Worm (Caenorhabditis elegans) whole organism, young adult: ENCODE measurements around the gene F18G5.1.
A peak's percentile ranks its signal among the peaks of the same experiment; 100 is the strongest.

ENCODE experiments used
- B0035.1 ChIP-seq: sonication (generic microtip); optimal IDR thresholded peaks from 2 replicates; lab custom pipeline; 2016; ENCODE audit warnings: missing genetic modification characterization, mild to moderate bottlenecking, missing compliant biosample characterization, missing genotype, missing genetic modification reagents
- B0336.3 ChIP-seq: fragments of 200-800 bp; sonication (Bioruptor generic); IDR thresholded peaks from 2 replicates; pipeline ENCODE4 v1.3.6; 2022; ENCODE audit warnings: missing genetic modification characterization, missing compliant biosample characterization
- D2030.7 ChIP-seq: fragments of 200-800 bp; sonication (Bioruptor generic); IDR thresholded peaks from 2 replicates; pipeline ENCODE4 v1.3.6; 2022; ENCODE audit warnings: missing genetic modification reagents, missing genetic modification characterization, missing compliant biosample characterization
- F10E7.11 ChIP-seq: sonication (generic microtip); optimal IDR thresholded peaks from 2 replicates; lab custom pipeline; 2017; ENCODE audit warnings: mild to moderate bottlenecking, missing genetic modification characterization, moderate library complexity, missing compliant biosample characterization
- F23B12.7 ChIP-seq: sonication (generic microtip); optimal IDR thresholded peaks from 2 replicates; lab custom pipeline; 2017; ENCODE audit warnings: missing genetic modification characterization, mild to moderate bottlenecking, missing compliant biosample characterization, antibody characterized with exemption, moderate library complexity; ENCODE audit not compliant: insufficient read depth
- F55B11.4 ChIP-seq: sonication (generic microtip); optimal IDR thresholded peaks from 2 replicates; lab custom pipeline; 2016; ENCODE audit warnings: missing compliant biosample characterization, missing genetic modification characterization, borderline replicate concordance; ENCODE audit not compliant: insufficient read depth
- K12H6.12 ChIP-seq: fragments of 200-800 bp; sonication (Bioruptor generic); optimal IDR thresholded peaks from 2 replicates; lab custom pipeline; 2018; ENCODE audit warnings: mild to moderate bottlenecking, missing genetic modification characterization, missing compliant biosample characterization
- ZK185.1 ChIP-seq: sonication (generic microtip); optimal IDR thresholded peaks from 2 replicates; lab custom pipeline; 2016; ENCODE audit warnings: mild to moderate bottlenecking, missing genetic modification characterization, missing compliant biosample characterization; ENCODE audit not compliant: poor library complexity, severe bottlenecking
- akir-1 ChIP-seq: fragments of 200-800 bp; sonication (Bioruptor generic); optimal IDR thresholded peaks from 2 replicates; lab custom pipeline; 2018; ENCODE audit warnings: mild to moderate bottlenecking, missing genetic modification characterization, moderate library complexity, missing compliant biosample characterization
- aptf-3 ChIP-seq: fragments of 200-800 bp; sonication (Bioruptor generic); IDR thresholded peaks from 2 replicates; pipeline ENCODE4 v1.3.6; 2022; ENCODE audit warnings: missing genetic modification characterization, missing compliant biosample characterization
- atf-7 ChIP-seq: sonication (generic microtip); optimal IDR thresholded peaks from 2 replicates; lab custom pipeline; 2017; ENCODE audit warnings: mild to moderate bottlenecking, missing genetic modification characterization, missing compliant biosample characterization
- attf-5 ChIP-seq: fragments of 200-800 bp; sonication (Bioruptor generic); optimal IDR thresholded peaks from 2 replicates; lab custom pipeline; 2018; ENCODE audit warnings: mild to moderate bottlenecking, missing genetic modification characterization, missing compliant biosample characterization
- cebp-2 ChIP-seq: fragments of 200-800 bp; sonication (Bioruptor generic); IDR thresholded peaks from 2 replicates; pipeline ENCODE4 v1.3.6; 2022; ENCODE audit warnings: missing genetic modification characterization, missing compliant biosample characterization
- ceh-100 ChIP-seq: fragments of 200-800 bp; sonication (Bioruptor generic); IDR thresholded peaks from 2 replicates; pipeline ENCODE4 v1.3.6; 2022; ENCODE audit warnings: missing genetic modification reagents, missing genetic modification characterization, missing compliant biosample characterization
- ceh-91 ChIP-seq: fragments of 200-800 bp; sonication (Bioruptor generic); IDR thresholded peaks from 2 replicates; pipeline ENCODE4 v1.3.6; 2022; ENCODE audit warnings: missing genetic modification reagents, missing genetic modification characterization, missing compliant biosample characterization
- efl-1 ChIP-seq: fragments of 150-350 bp; optimal IDR thresholded peaks from 2 replicates; lab custom pipeline; 2014; ENCODE audit warnings: missing biosample characterization, missing genetic modification reagents, missing genetic modification characterization
- egl-44 ChIP-seq: fragments of 200-800 bp; sonication (Bioruptor generic); IDR thresholded peaks from 2 replicates; pipeline ENCODE4 v1.3.6; 2022; ENCODE audit warnings: missing genetic modification reagents, missing genetic modification characterization, missing compliant biosample characterization
- ets-4 ChIP-seq: fragments of 200-800 bp; sonication (Bioruptor generic); optimal IDR thresholded peaks from 2 replicates; lab custom pipeline; 2018; ENCODE audit warnings: mild to moderate bottlenecking, missing genetic modification characterization, missing compliant biosample characterization
- hlh-12 ChIP-seq: sonication (generic microtip); optimal IDR thresholded peaks from 2 replicates; lab custom pipeline; 2016; ENCODE audit warnings: missing genetic modification characterization, missing compliant biosample characterization
- hlh-26 ChIP-seq: fragments of 200-800 bp; sonication (Bioruptor generic); conservative IDR thresholded peaks from 2 replicates; pipeline ENCODE4 v1.3.6; 2022; ENCODE audit warnings: missing genetic modification reagents, missing genetic modification characterization, missing compliant biosample characterization
- hmg-1.2 ChIP-seq: fragments of 200-800 bp; sonication (Bioruptor generic); IDR thresholded peaks from 2 replicates; pipeline ENCODE4 v1.3.6; 2022; ENCODE audit warnings: missing genetic modification reagents, missing genetic modification characterization, missing compliant biosample characterization
- lag-1 ChIP-seq: fragments of 200-800 bp; sonication (Bioruptor generic); IDR thresholded peaks from 2 replicates; pipeline ENCODE4 v1.3.6; 2022; ENCODE audit warnings: missing genetic modification reagents, missing genetic modification characterization, missing compliant biosample characterization
- let-607 ChIP-seq, 2 experiments: fragments of 200-800 bp in 1 of 2; sonication (Bioruptor generic) in 1 of 2; sonication (generic microtip) in 1 of 2; optimal IDR thresholded peaks; 2 replicates each; lab custom pipeline; 2016 to 2018; ENCODE audit warnings: mild to moderate bottlenecking in 2 of 2, missing compliant biosample characterization in 2 of 2, missing genetic modification characterization in 2 of 2, moderate library complexity in 2 of 2, missing genotype in 1 of 2
- lsy-27 ChIP-seq: sonication (generic microtip); optimal IDR thresholded peaks from 2 replicates; lab custom pipeline; 2017; ENCODE audit warnings: missing genetic modification characterization, mild to moderate bottlenecking, missing compliant biosample characterization, antibody characterized with exemption, missing genotype, borderline replicate concordance; ENCODE audit not compliant: insufficient read depth
- mes-4 ChIP-seq: sonication (generic microtip); optimal IDR thresholded peaks from 2 replicates; lab custom pipeline; 2016; ENCODE audit warnings: missing genotype, missing genetic modification characterization, missing compliant biosample characterization
- nfyb-1 ChIP-seq: fragments of 200-800 bp; sonication (Bioruptor generic); IDR thresholded peaks from 2 replicates; pipeline ENCODE4 v1.3.6; 2022; ENCODE audit warnings: missing genetic modification reagents, missing genetic modification characterization, missing compliant biosample characterization
- nhr-179 ChIP-seq: sonication (generic microtip); optimal IDR thresholded peaks from 2 replicates; lab custom pipeline; 2016; ENCODE audit warnings: mild to moderate bottlenecking, missing genetic modification characterization, missing compliant biosample characterization
- nhr-80 ChIP-seq: sonication (generic microtip); optimal IDR thresholded peaks from 2 replicates; lab custom pipeline; 2016; ENCODE audit warnings: missing genetic modification characterization, missing compliant biosample characterization
- nhr-90 ChIP-seq: sonication (generic microtip); optimal IDR thresholded peaks from 2 replicates; lab custom pipeline; 2016; ENCODE audit warnings: missing genotype, mild to moderate bottlenecking, missing genetic modification characterization, missing compliant biosample characterization
- pbrm-1 ChIP-seq: fragments of 200-800 bp; sonication (Bioruptor generic); IDR thresholded peaks from 2 replicates; pipeline ENCODE4 v1.3.6; 2022; ENCODE audit warnings: missing genetic modification reagents, missing genetic modification characterization, missing compliant biosample characterization
- repo-1 ChIP-seq: sonication (generic microtip); optimal IDR thresholded peaks from 2 replicates; lab custom pipeline; 2017; ENCODE audit warnings: mild to moderate bottlenecking, missing genetic modification characterization, missing compliant biosample characterization
- rpc-1 ChIP-seq, 2 experiments: fragments of 150-350 bp in 1 of 2; sonication (generic microtip) in 1 of 2; optimal IDR thresholded peaks; 2 replicates each; lab custom pipeline; 2014 to 2018; ENCODE audit warnings: missing biosample characterization in 1 of 2, missing genetic modification characterization in 1 of 2, missing genetic modification reagents in 1 of 2, missing genotype in 1 of 2
- sea-2 ChIP-seq: fragments of 200-800 bp; sonication (Bioruptor generic); IDR thresholded peaks from 2 replicates; pipeline ENCODE4 v1.3.6; 2022; ENCODE audit warnings: missing genetic modification characterization, missing compliant biosample characterization
- snpc-1.1 ChIP-seq: sonication (generic microtip); optimal IDR thresholded peaks from 2 replicates; lab custom pipeline; 2017; ENCODE audit warnings: missing genetic modification characterization, mild to moderate bottlenecking, missing compliant biosample characterization, antibody characterized with exemption, moderate library complexity, missing genotype, missing genetic modification reagents; ENCODE audit not compliant: insufficient read depth
- snpc-3.4 ChIP-seq: sonication (generic microtip); optimal IDR thresholded peaks from 2 replicates; lab custom pipeline; 2017; ENCODE audit warnings: missing genetic modification characterization, mild to moderate bottlenecking, missing compliant biosample characterization, antibody characterized with exemption, moderate library complexity, missing genotype, missing genetic modification reagents
- tlf-1 ChIP-seq: fragments of 200-800 bp; sonication (Bioruptor generic); optimal IDR thresholded peaks from 2 replicates; lab custom pipeline; 2018; ENCODE audit warnings: mild to moderate bottlenecking, missing genetic modification characterization, missing compliant biosample characterization
- zim-3 ChIP-seq: sonication (generic microtip); optimal IDR thresholded peaks from 2 replicates; lab custom pipeline; 2017; ENCODE audit warnings: mild to moderate bottlenecking, missing genetic modification characterization, moderate library complexity, missing compliant biosample characterization
- ztf-22 ChIP-seq: fragments of 200-800 bp; sonication (Bioruptor generic); optimal IDR thresholded peaks from 2 replicates; lab custom pipeline; 2018; ENCODE audit warnings: mild to moderate bottlenecking, missing genetic modification characterization, moderate library complexity, missing compliant biosample characterization
- ztf-25 ChIP-seq: fragments of 200-800 bp; sonication (Bioruptor generic); IDR thresholded peaks from 2 replicates; pipeline ENCODE4 v1.3.6; 2022; ENCODE audit warnings: missing genetic modification reagents, missing genetic modification characterization, missing compliant biosample characterization
- ztf-26 ChIP-seq: sonication (generic microtip); optimal IDR thresholded peaks from 2 replicates; lab custom pipeline; 2017; ENCODE audit warnings: missing genetic modification characterization, missing compliant biosample characterization
- ztf-28 ChIP-seq: fragments of 200-800 bp; sonication (Bioruptor generic); IDR thresholded peaks from 2 replicates; pipeline ENCODE4 v1.3.6; 2022; ENCODE audit warnings: missing genetic modification reagents, missing genetic modification characterization, missing compliant biosample characterization
- ztf-3 ChIP-seq: fragments of 200-800 bp; sonication (Bioruptor generic); optimal IDR thresholded peaks from 2 replicates; lab custom pipeline; 2018; ENCODE audit warnings: mild to moderate bottlenecking, missing genetic modification characterization, missing compliant biosample characterization

Gene F18G5.1

DNA sequence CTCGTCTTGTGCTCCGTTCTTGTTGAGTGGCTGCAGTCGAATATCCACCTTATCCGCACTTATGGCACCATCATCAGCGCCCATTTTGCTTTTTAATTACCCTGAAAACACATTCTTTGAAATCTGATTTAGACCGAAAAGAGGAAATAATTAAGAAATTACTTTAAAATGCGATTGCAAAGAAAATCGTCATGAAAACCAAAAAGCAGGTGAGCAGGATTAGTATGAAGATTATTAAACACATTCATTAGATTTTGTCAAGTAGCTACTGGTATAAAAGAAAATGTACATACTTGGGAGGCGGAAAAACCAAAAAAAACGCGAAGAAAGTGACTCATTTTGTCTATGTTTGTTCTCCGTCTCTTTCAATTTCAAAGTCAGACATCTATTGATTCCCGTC lies 11.1 kb downstream of the F18G5.1 start, which contains the start of gene B0416.5:
Gene B0416.5, minus strand, starts transcription at position 101 of the 400 bp plus-strand sequence.
- no peak for TF ChIP-seq K12H6.12
- no peak for TF ChIP-seq efl-1 (GFP tag; lab: Kevin White, UChicago)
- TF ChIP-seq cebp-2 (GFP tag; lab: Robert Waterston, UW) = no peak
- no peak for TF ChIP-seq hlh-26 (GFP tag; lab: Robert Waterston, UW)
- TF ChIP-seq egl-44 (GFP tag; lab: Robert Waterston, UW) = no peak
- TF ChIP-seq ztf-28 (GFP tag; lab: Robert Waterston, UW) = no peak
- TF ChIP-seq snpc-3.4 (tag; lab: Kevin White, UChicago) = no peak
- no peak for TF ChIP-seq lag-1

DNA sequence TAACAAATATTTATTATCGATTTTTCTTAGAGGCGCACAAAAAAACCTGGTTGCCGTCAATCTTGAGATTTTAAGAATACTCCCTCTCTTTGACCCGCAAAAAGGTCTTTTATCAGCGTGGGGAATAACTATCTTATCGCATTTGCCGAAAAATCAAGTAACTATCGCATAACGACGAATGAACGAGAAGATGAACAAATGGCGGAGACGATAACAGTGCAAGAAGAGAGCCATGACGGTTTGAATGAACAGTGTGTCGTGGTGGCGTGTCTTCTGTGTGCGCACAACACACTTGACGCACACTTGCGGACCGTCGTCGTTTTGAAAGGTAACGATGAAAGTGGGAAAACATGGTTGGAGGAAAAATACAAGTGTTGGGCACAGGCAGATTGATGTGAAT lies 12.2 kb downstream of the F18G5.1 start:
- no peak for TF ChIP-seq hlh-12 (tag; lab: Kevin White, UChicago)
- TF ChIP-seq ztf-3 (GFP tag; lab: Kevin White, UChicago) = no peak
- TF ChIP-seq rpc-1 (optimal IDR thresholded peaks at IDR 0.05; lab: Kevin White, UChicago) = no peak
- TF ChIP-seq rpc-1 (tag; optimal IDR thresholded peaks at IDR 0.05; lab: Kevin White, UChicago) = no peak
- TF ChIP-seq ceh-100 (GFP tag; lab: Robert Waterston, UW) = no peak
- TF ChIP-seq ZK185.1 (tag; lab: Kevin White, UChicago) = peak; percentile 8
- TF ChIP-seq tlf-1 (GFP tag; lab: Kevin White, UChicago) = no peak
- TF ChIP-seq lsy-27 = no peak
- TF ChIP-seq nfyb-1 (GFP tag; lab: Robert Waterston, UW) = 0 out of 2 replicates have a peak, but pooled peaks have one; percentile 17
- peak; percentile 65 to 84 for TF ChIP-seq let-607 (tag; optimal IDR thresholded peaks at IDR 0.05; lab: Kevin White, UChicago)
- TF ChIP-seq sea-2 (GFP tag; lab: Robert Waterston, UW) = no peak
- peak; percentile 47 for TF ChIP-seq atf-7 (tag; lab: Kevin White, UChicago)
- peak; percentile 51 for TF ChIP-seq ets-4
- no peak for TF ChIP-seq nhr-179 (tag; lab: Kevin White, UChicago)
- TF ChIP-seq F23B12.7 (tag; lab: Kevin White, UChicago) = no peak
- TF ChIP-seq attf-5 (GFP tag; lab: Kevin White, UChicago) = peak; percentile 22
- no peak for TF ChIP-seq pbrm-1 (GFP tag; lab: Robert Waterston, UW)
- TF ChIP-seq B0336.3 (GFP tag; lab: Robert Waterston, UW) = no peak
- peak; percentile 95 for TF ChIP-seq nhr-80 (tag; lab: Kevin White, UChicago)
- TF ChIP-seq ztf-22 (GFP tag; lab: Kevin White, UChicago) = peak; percentile 1
- no peak for TF ChIP-seq ztf-28 (GFP tag; lab: Robert Waterston, UW)
- peak; percentile 30; the same call in 1 of the 2 replicates for TF ChIP-seq hmg-1.2 (GFP tag; lab: Robert Waterston, UW)
- TF ChIP-seq nhr-90 (tag; lab: Kevin White, UChicago) = no peak
- TF ChIP-seq ztf-26 (tag; lab: Kevin White, UChicago) = peak; percentile 14

DNA sequence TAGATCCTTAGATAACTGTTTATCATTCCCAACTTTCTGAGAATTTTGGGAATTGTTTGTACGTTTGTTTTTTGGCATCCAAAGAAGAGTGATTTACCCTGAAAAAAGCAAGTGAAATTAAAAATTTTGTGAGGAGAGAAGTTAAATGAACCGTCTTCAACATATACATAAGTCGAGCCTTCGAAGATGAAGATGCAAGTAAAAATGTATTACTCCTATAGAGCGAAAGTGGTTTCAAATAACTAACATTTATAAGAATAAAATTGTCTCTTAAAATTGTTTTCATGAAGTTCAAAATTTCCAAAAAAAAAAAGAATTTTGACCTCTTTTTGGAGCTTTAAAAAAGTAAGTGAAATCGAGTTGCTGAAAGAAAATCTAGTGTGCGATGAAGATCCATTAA lies 14.9 kb downstream of the F18G5.1 start, which contains the start of gene B0416.10:
Gene B0416.10, minus strand, starts transcription at position 101 of the 400 bp plus-strand sequence.
- TF ChIP-seq D2030.7 (GFP tag; lab: Robert Waterston, UW) (no peak), ztf-25 (no peak), zim-3 (no peak), ZK185.1 (tag; lab: Kevin White, UChicago) (no peak), snpc-1.1 (tag; lab: Kevin White, UChicago) (no peak), aptf-3 (GFP tag; lab: Robert Waterston, UW) (no peak), B0035.1 (tag; lab: Kevin White, UChicago) (no peak), akir-1 (no peak), F10E7.11 (tag; lab: Kevin White, UChicago) (no peak), atf-7 (tag; lab: Kevin White, UChicago) (no peak), repo-1 (no peak), mes-4 (tag; lab: Kevin White, UChicago) (no peak), F55B11.4 (tag; lab: Kevin White, UChicago) (no peak), ceh-91 (GFP tag; lab: Robert Waterston, UW) (no peak)
- TF ChIP-seq, all 124 proteins: peak for 0
